Fruit fly (Drosophila melanogaster): Measurements from ENCODE around the gene Eip78C.
A peak's percentile ranks its signal among the peaks of the same experiment; 100 is the strongest.

Gene Eip78C

dm6 chr3L:21275921-21276295 lies 49.5 kb downstream of the Eip78C start:
- no peak for TF ChIP-seq noc (tag; optimal IDR thresholded peaks at IDR 0.05)

DNA sequence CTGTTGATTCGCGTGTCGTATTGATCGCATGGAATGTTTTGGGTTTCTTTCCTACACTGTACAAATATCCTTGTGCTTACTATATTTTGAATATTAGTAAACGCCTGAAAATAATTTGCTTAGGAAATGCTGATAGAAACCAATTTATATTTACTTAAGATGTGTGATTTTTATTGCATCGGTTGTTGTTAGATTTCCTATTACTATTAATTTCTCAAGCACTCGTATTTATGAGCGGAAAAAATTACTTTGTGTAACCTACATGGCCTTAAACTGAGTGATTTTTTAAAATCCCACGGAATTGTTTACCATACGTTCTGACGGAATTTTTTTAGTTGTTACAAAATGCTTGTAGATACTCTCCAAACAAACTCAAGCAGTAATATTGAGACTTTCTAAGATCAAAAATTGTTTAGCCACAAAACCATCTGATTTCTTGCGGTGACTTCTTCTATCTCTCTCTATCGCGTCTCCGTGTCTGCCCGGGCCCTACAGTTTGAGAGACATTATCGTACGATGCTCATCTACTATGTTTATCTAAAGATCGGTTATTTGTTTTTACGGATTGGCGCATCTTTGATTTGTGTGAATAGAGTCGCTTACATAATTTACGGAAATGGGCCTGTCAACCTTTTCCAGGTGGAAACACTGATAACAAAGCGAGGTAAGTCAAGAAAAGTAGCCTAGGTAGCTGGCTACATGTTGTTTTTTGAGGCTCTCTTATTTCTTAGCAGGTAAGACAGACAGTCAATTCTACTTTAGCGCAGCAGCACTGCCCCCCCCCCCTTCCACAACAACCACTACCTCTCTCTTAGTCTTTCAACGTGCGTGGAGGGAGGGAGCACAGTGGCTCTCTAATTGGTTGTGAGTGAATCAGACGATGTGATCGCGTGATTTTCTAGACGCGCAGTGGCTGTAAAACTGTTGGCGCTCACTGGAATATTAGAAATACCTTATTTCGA lies 50.2 kb downstream of the Eip78C start:
- peak; percentile 35 for TF ChIP-seq noc (tag; optimal IDR thresholded peaks at IDR 0.05)

DNA sequence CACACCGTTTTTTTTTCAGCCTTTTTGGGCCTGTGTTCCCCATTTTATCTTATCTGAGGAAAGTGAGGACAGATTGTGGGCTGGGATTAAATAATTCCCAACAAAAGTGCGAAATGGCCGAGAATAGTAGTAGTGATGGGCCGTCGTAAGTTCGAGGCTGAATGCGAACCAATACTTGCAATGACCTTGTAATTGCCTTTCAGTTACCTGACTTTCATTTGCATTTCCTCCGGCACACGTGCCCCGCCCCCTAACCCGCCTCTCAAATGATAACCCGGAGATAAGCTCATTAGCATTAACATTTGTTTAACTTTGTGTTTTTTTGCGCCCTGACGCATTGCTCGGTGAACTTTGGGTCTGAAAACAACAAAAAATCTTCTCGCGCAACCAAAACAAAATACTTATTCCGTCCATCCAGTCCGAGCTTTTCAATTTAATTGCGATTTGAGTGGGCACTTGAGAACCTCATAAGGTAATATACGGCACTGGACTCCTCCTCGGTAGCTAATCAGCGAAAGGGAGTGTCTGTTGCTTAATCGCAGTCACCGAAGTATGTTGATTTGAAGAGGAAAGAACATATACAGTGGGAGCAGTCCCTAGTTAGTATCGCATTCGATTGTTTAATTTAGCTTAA lies 51.6 kb downstream of the Eip78C start:
- peak; percentile 66 for TF ChIP-seq noc (tag; optimal IDR thresholded peaks at IDR 0.05)

DNA sequence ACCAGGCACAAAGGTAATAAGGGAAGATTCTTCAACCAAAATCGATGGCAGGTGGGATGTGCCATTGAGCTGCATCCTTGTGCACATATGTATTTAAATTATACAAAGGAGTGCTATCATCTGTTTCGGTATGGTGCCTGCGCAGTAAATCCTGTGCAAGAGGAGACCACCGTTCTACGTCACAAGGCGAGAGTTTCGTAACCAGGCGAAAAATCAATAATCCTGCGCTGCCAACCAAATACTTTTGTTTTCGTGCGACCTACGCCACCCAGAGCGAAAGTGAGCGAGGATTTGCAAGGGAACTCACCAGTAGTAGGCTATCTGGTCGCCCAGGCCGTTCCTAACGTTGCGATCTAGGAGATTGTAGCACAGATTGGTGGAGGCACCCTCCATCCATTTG lies 52.8 kb downstream of the Eip78C start:
- no peak for TF ChIP-seq noc (tag; optimal IDR thresholded peaks at IDR 0.05)

dm6 chr3L:21279876-21280566 lies 53.6 kb downstream of the Eip78C start, which contains the start of gene AcCoAS:
TSS of gene AcCoAS (minus strand) at chr3L:21280243.
- peak; percentile 90 for TF ChIP-seq noc (tag; optimal IDR thresholded peaks at IDR 0.05)

- peak; percentile 27 for TF ChIP-seq noc (tag; optimal IDR thresholded peaks at IDR 0.05)
Observed at dm6 chr3L:21280996-21281691, 54.7 kb downstream of the Eip78C start, which contains the start of gene ppl. TSS of gene ppl (minus strand) at chr3L:21281506.

- TF ChIP-seq noc (tag; optimal IDR thresholded peaks at IDR 0.05): no peak
Observed at dm6 chr3L:21281706-21282105, 55.3 kb downstream of the Eip78C start.

DNA sequence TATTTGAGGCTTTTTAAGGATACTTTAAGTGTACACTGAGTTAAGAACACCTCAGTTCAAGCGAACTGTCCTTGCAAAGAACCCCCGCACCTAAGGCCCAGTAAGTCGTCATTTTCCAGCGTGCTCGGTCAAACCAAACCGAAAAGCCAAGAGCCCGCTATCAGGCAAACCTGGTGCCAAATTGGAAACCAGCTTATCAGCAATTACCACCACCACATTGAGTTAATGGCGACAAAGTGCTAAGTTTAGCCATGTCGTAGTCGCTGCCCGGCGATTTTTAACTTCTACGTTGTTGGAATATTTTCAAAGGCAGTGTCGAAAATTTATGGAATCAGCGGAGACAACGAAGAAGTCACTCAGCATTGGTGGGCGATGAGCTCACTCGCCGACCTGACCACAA lies 56.3 kb downstream of the Eip78C start:
- no peak for TF ChIP-seq noc (tag; optimal IDR thresholded peaks at IDR 0.05)

- no peak for TF ChIP-seq noc (tag; optimal IDR thresholded peaks at IDR 0.05)
Observed at dm6 chr3L:21283795-21284194, 57.4 kb downstream of the Eip78C start.

dm6 chr3L:21284720-21285638 lies 58.6 kb downstream of the Eip78C start:
- TF ChIP-seq noc (tag; optimal IDR thresholded peaks at IDR 0.05): no peak

DNA sequence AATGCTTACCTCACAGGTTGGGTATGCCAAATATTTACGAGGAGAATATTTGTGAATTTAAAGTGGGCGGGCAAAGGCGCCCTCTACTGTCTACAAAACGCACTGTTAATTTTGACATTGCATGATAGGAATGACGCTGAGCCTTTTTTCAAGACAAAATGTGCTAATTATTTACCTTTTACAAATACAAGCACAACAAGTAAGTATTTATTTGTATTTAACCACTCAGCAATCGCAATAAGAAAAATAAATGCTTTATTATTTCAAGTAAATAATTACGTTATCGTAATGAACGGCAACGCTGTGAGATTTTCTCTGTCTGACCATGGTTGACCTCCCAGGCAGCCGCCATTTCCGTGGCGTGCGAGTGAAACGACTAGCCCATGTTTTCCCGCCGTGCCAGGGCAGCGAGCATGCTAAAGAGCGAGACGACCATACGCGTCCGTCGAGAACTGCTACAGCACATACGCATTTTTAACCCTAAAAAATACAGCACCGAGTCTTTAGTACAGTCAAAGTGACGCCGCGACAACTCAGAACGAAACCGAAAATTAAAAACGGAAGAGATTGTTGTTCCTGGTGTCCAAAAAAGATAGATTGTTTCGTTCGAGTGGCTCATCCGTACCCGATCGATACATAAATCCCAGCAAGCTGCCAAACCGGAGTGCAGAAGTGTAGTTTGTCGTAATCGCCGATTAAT lies 59.4 kb downstream of the Eip78C start, which contains the start of the genes CG12974 and pzg:
Gene CG12974, minus strand, starts transcription at position 324 of the 700 bp plus-strand sequence.
Gene pzg, plus strand, starts transcription at position 461 of the 700 bp plus-strand sequence.
- TF ChIP-seq noc (tag; optimal IDR thresholded peaks at IDR 0.05): no peak

DNA sequence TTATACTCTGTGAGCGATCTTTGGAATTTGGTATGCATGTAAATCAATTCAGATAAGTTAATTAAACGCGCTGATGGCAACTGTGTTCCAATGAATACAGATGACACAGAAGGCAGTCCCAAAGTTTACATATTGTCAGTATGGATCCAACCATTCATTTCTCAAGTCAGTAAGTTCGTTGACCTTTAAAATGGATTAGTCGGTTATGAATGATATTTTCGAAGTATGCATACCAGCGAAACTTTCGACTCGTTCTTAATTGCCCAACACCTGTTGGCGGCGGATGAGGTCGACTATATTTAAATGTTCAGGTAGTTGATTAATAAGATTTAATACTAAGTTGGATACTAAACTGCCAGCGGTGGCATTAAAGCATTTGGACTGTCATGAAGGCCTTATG lies 63.9 kb downstream of the Eip78C start:
- no peak for TF ChIP-seq noc (tag; optimal IDR thresholded peaks at IDR 0.05)

- no peak for TF ChIP-seq noc (tag; optimal IDR thresholded peaks at IDR 0.05)
Observed at dm6 chr3L:21291055-21291454, 64.6 kb downstream of the Eip78C start.

DNA sequence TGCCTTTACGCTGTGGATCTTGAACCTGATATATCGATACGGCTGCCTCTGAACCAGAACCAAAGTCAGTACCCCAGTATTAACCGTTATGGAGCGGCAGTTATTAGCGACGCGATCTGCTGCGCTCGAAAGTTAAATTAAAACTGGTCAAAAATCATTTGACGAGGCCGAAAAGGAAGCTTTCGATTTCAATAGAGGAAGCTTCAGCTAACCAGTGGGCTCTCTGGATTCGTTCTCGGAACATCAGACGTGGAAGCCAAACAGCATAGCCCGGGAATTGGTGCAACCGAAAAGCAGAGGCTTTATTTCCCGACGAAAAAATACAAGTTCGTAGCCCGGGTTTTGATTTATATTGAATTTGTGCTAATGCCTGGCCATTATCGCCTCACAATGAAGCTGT lies 66.3 kb downstream of the Eip78C start, which contains the start of gene Cpr78Ca:
Gene Cpr78Ca, minus strand, starts transcription at position 101 of the 400 bp plus-strand sequence.
- no peak for TF ChIP-seq noc (tag; optimal IDR thresholded peaks at IDR 0.05)
